Worm (Caenorhabditis elegans): ENCODE measurements around the gene F31D5.2.

ce11 chrII:4256541-4257001 lies 41.2 kb downstream of the F31D5.2 start, which contains the start of gene C16A11.7:
- TF ChIP-seq nhr-28 (tag; optimal IDR thresholded peaks at IDR 0.05) (no peak), jun-1 (tag; optimal IDR thresholded peaks at IDR 0.05) (no peak), skn-1 (tag; optimal IDR thresholded peaks at IDR 0.05) (no peak), nhr-76 (tag; optimal IDR thresholded peaks at IDR 0.05) (no peak), ZK546.5 (tag; optimal IDR thresholded peaks at IDR 0.05) (no peak), daf-12 (tag; optimal IDR thresholded peaks at IDR 0.05) (no peak), snpc-4 (tag; optimal IDR thresholded peaks at IDR 0.05) (no peak), egl-27 (tag; optimal IDR thresholded peaks at IDR 0.05) (no peak)

Measured in whole organism, L3 larva.